Fruit fly (Drosophila melanogaster) whole organism, wandering third instar larva: ENCODE measurements around the gene Rlip.

ENCODE experiments used
- Dfd ChIP-seq: fragments of >200 bp; optimal IDR thresholded peaks from 2 replicates; lab custom pipeline; 2017; ENCODE audit warnings: missing biosample characterization, missing genetic modification characterization
- Jra ChIP-seq: sonication (Bioruptor generic); optimal IDR thresholded peaks from 2 replicates; lab custom pipeline; 2016; ENCODE audit warnings: missing biosample characterization, missing genetic modification characterization
- N ChIP-seq: fragments of >200 bp; optimal IDR thresholded peaks from 2 replicates; lab custom pipeline; 2018; ENCODE audit warnings: missing biosample characterization, missing external identifiers, missing genetic modification characterization
- dl ChIP-seq, 2 experiments: fragments of 175-275, 200-275 bp in 1 of 2; fragments of 200-275 bp in 1 of 2; sonication (Bioruptor generic); optimal IDR thresholded peaks; lab custom pipeline; 2018; ENCODE audit warnings: mild to moderate bottlenecking in 2 of 2, missing biosample characterization in 2 of 2, missing genetic modification characterization in 2 of 2, moderate library complexity in 2 of 2; ENCODE audit not compliant: partially characterized antibody in 2 of 2, insufficient read depth in 1 of 2
- dsf ChIP-seq: sonication (Bioruptor generic); optimal IDR thresholded peaks from 2 replicates; lab custom pipeline; 2016; ENCODE audit warnings: missing biosample characterization, missing genetic modification characterization, borderline replicate concordance
- foxo ChIP-seq, 2 experiments: fragments of 200-800 bp; sonication (Bioruptor generic); optimal IDR thresholded peaks; 2 replicates in 1 of 2; 3 replicates in 1 of 2; lab custom pipeline; 2016 to 2017; ENCODE audit warnings: missing biosample characterization in 2 of 2, missing genetic modification characterization in 2 of 2
- h ChIP-seq: fragments of 200-800 bp; sonication (Bioruptor generic); optimal IDR thresholded peaks from 3 replicates; lab custom pipeline; 2016; ENCODE audit warnings: missing biosample characterization, mild to moderate bottlenecking, missing genetic modification characterization
- lola ChIP-seq: fragments of >200 bp; optimal IDR thresholded peaks from 2 replicates; lab custom pipeline; 2017; ENCODE audit warnings: missing biosample characterization, missing genetic modification characterization
- pan ChIP-seq: fragments of >200 bp; optimal IDR thresholded peaks from 2 replicates; lab custom pipeline; 2017
- usp ChIP-seq: fragments of >200 bp; optimal IDR thresholded peaks from 2 replicates; lab custom pipeline; 2017; ENCODE audit warnings: missing biosample characterization, missing genetic modification characterization

dm6 chr3R:20976649-20977048 lies 40.8 kb upstream of the Rlip start:
- no peak for TF ChIP-seq usp (GFP tag; lab: Kevin White, UChicago)
- TF ChIP-seq lola (GFP tag; lab: Kevin White, UChicago) = no peak
- no peak for TF ChIP-seq dsf
- no peak for TF ChIP-seq N (GFP tag; lab: Kevin White, UChicago)
- TF ChIP-seq Dfd (GFP tag; lab: Kevin White, UChicago) = no peak
- no peak for TF ChIP-seq h (GFP tag; lab: Kevin White, UChicago)
- TF ChIP-seq dl (GFP tag; optimal IDR thresholded peaks at IDR 0.05; lab: Kevin White, UChicago; ENCODE audit: insufficient read depth in 1 of 2, partially characterized antibody in 2 of 2) = no peak
- no peak for TF ChIP-seq Jra (GFP tag; lab: Kevin White, UChicago)
- TF ChIP-seq pan (lab: Kevin White, UChicago) = no peak
- no peak for TF ChIP-seq foxo (GFP tag; optimal IDR thresholded peaks at IDR 0.05; lab: Kevin White, UChicago)
